Fruit fly (Drosophila melanogaster) whole organism, adult: ENCODE data around the gene CG6696.

Source experiments
- CG11617 ChIP-seq: fragments of 200-800 bp; sonication (Bioruptor generic); optimal IDR thresholded peaks from 2 replicates; lab custom pipeline; 2017; ENCODE audit warnings: mild to moderate bottlenecking, missing biosample characterization, missing genetic modification reagents, missing genetic modification characterization
- CG7045 ChIP-seq: fragments of 200-800 bp; sonication (Bioruptor generic); optimal IDR thresholded peaks from 2 replicates; lab custom pipeline; 2017; ENCODE audit warnings: missing biosample characterization, mild to moderate bottlenecking, missing genetic modification characterization
- CG7101 ChIP-seq: fragments of 200-800 bp; sonication (Bioruptor generic); optimal IDR thresholded peaks from 2 replicates; lab custom pipeline; 2018; ENCODE audit warnings: missing biosample characterization, mild to moderate bottlenecking, missing genetic modification characterization, moderate library complexity
- Hr96 ChIP-seq: fragments of 200-800 bp; sonication (Bioruptor generic); optimal IDR thresholded peaks from 2 replicates; lab custom pipeline; 2016; ENCODE audit warnings: missing biosample characterization, missing genetic modification characterization
- Mnt ChIP-seq: fragments of 200-800 bp; sonication (Bioruptor generic); optimal IDR thresholded peaks from 2 replicates; lab custom pipeline; 2016; ENCODE audit warnings: missing biosample characterization, mild to moderate bottlenecking, missing genetic modification characterization
- cic ChIP-seq: fragments of 200-800 bp; sonication (Bioruptor generic); optimal IDR thresholded peaks from 2 replicates; lab custom pipeline; 2017; ENCODE audit warnings: missing biosample characterization, mild to moderate bottlenecking, missing genetic modification characterization, moderate library complexity
- kay ChIP-seq: fragments of 200-800 bp; sonication (Bioruptor generic); peaks from one replicate; lab custom pipeline; 2016; ENCODE audit warnings: missing biosample characterization, missing genetic modification characterization, borderline replicate concordance
- pad ChIP-seq: fragments of 200-800 bp; sonication (Bioruptor generic); optimal IDR thresholded peaks from 3 replicates; lab custom pipeline; 2017; ENCODE audit warnings: missing biosample characterization, missing genetic modification characterization, mild to moderate bottlenecking, moderate library complexity, missing genetic modification reagents

dm6 chrX:18684928-18685327, 23.0 kb upstream of the CG6696 start:
- no peak for TF ChIP-seq kay (GFP tag; lab: Kevin White, UChicago)
- no peak for TF ChIP-seq CG7101 (tag; lab: Kevin White, UChicago)
- TF ChIP-seq Hr96 (GFP tag; lab: Kevin White, UChicago), result no peak
- TF ChIP-seq pad (GFP tag; lab: Kevin White, UChicago), result no peak
- TF ChIP-seq Mnt (GFP tag; lab: Kevin White, UChicago), result no peak
- TF ChIP-seq CG11617 (GFP tag; lab: Kevin White, UChicago), result no peak
- no peak for TF ChIP-seq CG7045 (GFP tag; lab: Kevin White, UChicago)
- no peak for TF ChIP-seq cic (GFP tag; lab: Kevin White, UChicago)
